Worm (Caenorhabditis elegans) whole organism, late embryonic: ENCODE results near the gene fat-1.

Source experiments
- Y22D7AL.16 ChIP-seq: sonication (generic microtip); optimal IDR thresholded peaks from 2 replicates; lab custom pipeline; 2016; ENCODE audit warnings: missing genetic modification characterization, missing compliant biosample characterization
- fax-1 ChIP-seq: sonication (generic microtip); optimal IDR thresholded peaks from 2 replicates; lab custom pipeline; 2016; ENCODE audit warnings: missing genotype, missing genetic modification characterization, missing compliant biosample characterization
- lin-11 ChIP-seq: fragments of 200-800 bp; sonication (Bioruptor generic); optimal IDR thresholded peaks from 2 replicates; lab custom pipeline; 2018; ENCODE audit warnings: mild to moderate bottlenecking, missing genetic modification characterization, missing compliant biosample characterization
- madf-2 ChIP-seq: sonication (generic microtip); optimal IDR thresholded peaks from 2 replicates; lab custom pipeline; 2017; ENCODE audit warnings: missing genetic modification characterization, missing compliant biosample characterization
- nhr-11 ChIP-seq: fragments of 150-350 bp; optimal IDR thresholded peaks from 2 replicates; lab custom pipeline; 2014; ENCODE audit warnings: missing biosample characterization, missing genetic modification characterization
- nhr-232 ChIP-seq: sonication (generic microtip); optimal IDR thresholded peaks from 2 replicates; lab custom pipeline; 2016; ENCODE audit warnings: missing genetic modification characterization, missing compliant biosample characterization
- npax-4 ChIP-seq: sonication (generic microtip); optimal IDR thresholded peaks from 2 replicates; lab custom pipeline; 2016; ENCODE audit warnings: missing genetic modification characterization, missing compliant biosample characterization
- pha-4 ChIP-seq: fragments of 150-350 bp; optimal IDR thresholded peaks from 2 replicates; lab custom pipeline; 2018; ENCODE audit warnings: missing biosample characterization, missing genetic modification reagents, missing genetic modification characterization

DNA sequence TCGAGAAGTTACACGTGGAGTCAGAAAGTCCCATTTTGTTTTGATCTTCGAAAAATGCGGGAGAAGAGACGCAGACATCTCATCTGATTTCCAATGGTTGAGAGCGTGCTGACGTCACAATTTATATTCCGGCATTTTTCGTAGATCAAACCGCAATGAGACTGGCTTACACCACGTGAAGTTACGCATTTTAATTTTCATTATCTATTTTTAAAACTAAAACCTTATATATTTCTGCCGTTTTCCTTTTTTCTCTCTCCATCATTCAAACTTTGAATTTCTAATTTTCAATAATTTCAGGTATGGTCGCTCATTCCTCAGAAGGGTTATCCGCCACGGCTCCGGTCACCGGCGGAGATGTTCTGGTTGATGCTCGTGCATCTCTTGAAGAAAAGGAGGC lies at the start of gene fat-1:
- TF ChIP-seq nhr-11 (tag; lab: Kevin White, UChicago) = no peak
- TF ChIP-seq lin-11 (tag; lab: Kevin White, UChicago) = no peak
- no peak for TF ChIP-seq nhr-232 (tag; lab: Kevin White, UChicago)
- no peak for TF ChIP-seq madf-2 (tag; lab: Kevin White, UChicago)
- no peak for TF ChIP-seq Y22D7AL.16 (tag; lab: Kevin White, UChicago)
- no peak for TF ChIP-seq pha-4 (tag; lab: Kevin White, UChicago)
- no peak for TF ChIP-seq npax-4 (tag; lab: Kevin White, UChicago)
- no peak for TF ChIP-seq fax-1 (tag; lab: Kevin White, UChicago)
